Worm (Caenorhabditis elegans): ENCODE results near the gene mdt-6.

DNA sequence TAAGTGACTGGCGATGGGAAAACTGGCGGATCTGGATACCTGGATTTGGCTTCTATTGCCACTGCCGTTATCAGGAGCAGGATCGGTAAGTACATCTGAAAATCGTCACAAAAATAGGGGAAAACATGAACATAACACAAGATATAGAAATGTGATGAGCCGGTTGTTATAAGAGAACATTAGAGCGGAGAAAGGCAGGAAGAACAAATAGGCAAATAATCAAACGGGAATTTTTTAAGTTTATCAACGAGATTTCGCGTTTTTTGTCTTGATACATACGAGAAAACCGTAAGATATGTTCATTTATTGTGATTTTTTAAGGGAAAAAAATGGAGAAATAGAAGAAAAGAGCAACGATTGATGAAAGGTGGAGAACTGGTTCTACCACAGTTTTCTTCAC, 5.8 kb upstream of the mdt-6 start, which contains the start of gene Y57E12AR.1:
- TF ChIP-seq zag-1 (tag; optimal IDR thresholded peaks at IDR 0.05): no peak
- no peak for TF ChIP-seq pqm-1 (tag; optimal IDR thresholded peaks at IDR 0.05)
- no peak for TF ChIP-seq snpc-4 (tag; optimal IDR thresholded peaks at IDR 0.05)
